Worm (Caenorhabditis elegans): ENCODE data around the gene C27F2.6.

Gene C27F2.6

DNA sequence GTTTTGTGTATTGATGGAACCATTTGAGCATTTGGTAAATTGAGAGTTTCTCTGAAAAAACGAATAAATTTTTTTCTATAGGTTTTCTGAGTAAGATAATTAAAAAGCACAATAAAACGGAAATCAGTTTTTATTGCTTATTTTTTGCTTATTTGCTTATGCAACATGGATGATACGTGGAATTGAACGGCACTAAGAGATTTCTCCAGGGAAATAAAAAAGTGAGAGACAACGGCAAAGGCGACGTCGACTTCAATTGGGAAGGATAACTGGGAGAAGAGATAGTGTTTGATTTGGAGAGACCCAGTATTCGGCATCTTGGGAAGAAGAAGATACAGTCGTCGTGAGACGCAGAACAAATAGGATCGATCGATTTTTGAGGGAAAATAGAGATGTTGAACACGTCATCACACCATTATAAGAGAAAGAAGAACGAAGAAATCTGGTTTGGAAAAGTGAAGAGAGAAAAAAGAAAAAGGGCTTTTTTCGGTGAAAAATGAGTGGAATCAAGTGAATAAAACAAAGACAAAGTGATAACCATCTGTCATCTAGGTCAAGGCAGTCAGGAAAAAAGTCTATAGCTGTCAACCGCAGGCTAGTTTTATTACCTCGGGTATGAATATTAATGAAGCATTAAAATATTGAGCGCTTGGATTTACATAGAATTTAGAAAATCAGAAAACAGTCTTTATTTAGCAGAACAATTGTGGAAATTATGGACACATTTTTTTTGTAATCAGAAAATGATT, 18.0 kb upstream of the C27F2.6 start, which contains the start of gene tmem-131:
tmem-131 (minus strand) TSS at position 51 of the 749 bp plus-strand sequence.
- no peak for TF ChIP-seq snpc-4 (GFP tag; optimal IDR thresholded peaks at IDR 0.05)
- no peak for TF ChIP-seq snpc-4 (tag; optimal IDR thresholded peaks at IDR 0.05)
- TF ChIP-seq nfya-1 (tag; optimal IDR thresholded peaks at IDR 0.05; ENCODE audit: borderline replicate concordance, insufficient read depth) = no peak
- peak in 1 of 2 experiments; percentile 43 for TF ChIP-seq let-607 (tag; optimal IDR thresholded peaks at IDR 0.05)
- no peak for TF ChIP-seq athp-1 (tag; optimal IDR thresholded peaks at IDR 0.05)
- TF ChIP-seq K11D2.4 (GFP tag; IDR thresholded peaks at IDR 0.05) = no peak
- TF ChIP-seq sea-2 (GFP tag; IDR thresholded peaks at IDR 0.05) = no peak
- TF ChIP-seq aptf-2 (GFP tag; conservative IDR thresholded peaks at IDR 0.05) = peak; percentile 82
- TF ChIP-seq xnd-1 (tag; optimal IDR thresholded peaks at IDR 0.05) = no peak
- TF ChIP-seq hmg-1.2 (GFP tag; IDR thresholded peaks at IDR 0.05) = peak; percentile 64
- no peak for TF ChIP-seq Y79H2A.3 (GFP tag; conservative IDR thresholded peaks at IDR 0.05)

DNA sequence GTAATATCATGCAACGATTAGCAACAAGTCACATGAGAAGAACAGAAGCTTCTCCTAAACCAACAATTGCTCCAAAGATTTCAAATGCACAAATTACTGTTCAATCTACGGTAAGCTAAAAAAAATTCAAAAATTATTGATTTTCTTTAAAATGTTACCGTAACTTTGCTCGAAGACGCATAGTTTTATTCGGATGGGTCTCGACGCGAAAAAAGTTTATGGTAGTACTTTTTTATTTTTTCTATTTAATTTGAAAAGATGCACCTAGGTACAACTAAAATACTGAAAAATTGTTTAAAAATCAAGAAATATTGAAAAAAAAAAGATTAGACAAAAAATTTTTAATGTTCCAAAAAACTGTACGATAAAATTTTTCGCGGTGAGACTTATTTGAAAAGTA, 7.4 kb upstream of the C27F2.6 start:
- TF ChIP-seq bed-1 (GFP tag; IDR thresholded peaks at IDR 0.05) (no peak), lsl-1 (GFP tag; optimal IDR thresholded peaks at IDR 0.05) (peak; percentile 92), madf-8 (GFP tag; conservative IDR thresholded peaks at IDR 0.05) (peak; percentile 62), lin-54 (GFP tag; optimal IDR thresholded peaks at IDR 0.05) (peak; percentile 7), F33H1.4 (GFP tag; IDR thresholded peaks at IDR 0.05) (peak; percentile 85), xnd-1 (tag; optimal IDR thresholded peaks at IDR 0.05) (peak; percentile 81), Y53G8AR.9 (GFP tag; conservative IDR thresholded peaks at IDR 0.05) (no peak), madf-6 (GFP tag; IDR thresholded peaks at IDR 0.05) (peak; percentile 84)

DNA sequence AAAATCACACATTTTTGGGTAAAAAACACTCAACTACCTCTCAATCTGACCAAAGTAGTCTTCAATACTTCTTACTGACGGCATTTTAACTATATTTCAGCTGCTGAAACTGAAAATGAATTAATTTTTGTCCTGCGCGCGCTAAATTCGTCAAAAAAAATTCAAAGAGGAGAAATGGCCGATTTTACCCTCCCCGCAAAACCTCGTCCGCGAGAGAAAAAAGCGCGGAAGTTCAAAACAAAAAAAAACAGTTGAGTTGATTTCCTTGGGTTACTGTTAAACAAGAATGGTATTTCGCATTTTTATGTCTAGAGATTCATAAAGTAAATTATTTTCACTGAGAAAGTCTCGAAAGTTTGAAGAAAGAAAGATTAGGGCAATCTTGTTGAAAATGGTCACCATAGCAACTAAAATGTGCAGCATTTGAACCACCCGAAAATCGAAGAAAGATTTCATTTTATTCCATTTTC, 6.6 kb upstream of the C27F2.6 start, which contains the start of the genes C27F2.10 and wdr-60:
C27F2.10 (minus strand) TSS at position 109 of the 470 bp plus-strand sequence.
wdr-60 (plus strand) TSS at position 420 of the 470 bp plus-strand sequence.
- TF ChIP-seq nfyb-1 (GFP tag; IDR thresholded peaks at IDR 0.05) = no peak
- TF ChIP-seq F39B2.1 (GFP tag; IDR thresholded peaks at IDR 0.05) = no peak
- no peak for TF ChIP-seq lir-1 (GFP tag; conservative IDR thresholded peaks at IDR 0.05)
- TF ChIP-seq hlh-26 (GFP tag; conservative IDR thresholded peaks at IDR 0.05) = no peak
- TF ChIP-seq zfh-2 (GFP tag; conservative IDR thresholded peaks at IDR 0.05) = no peak
- no peak for TF ChIP-seq pha-4 (tag; optimal IDR thresholded peaks at IDR 0.05)
- TF ChIP-seq ztf-18 (tag; optimal IDR thresholded peaks at IDR 0.05) = no peak
- TF ChIP-seq F33H1.4 (GFP tag; IDR thresholded peaks at IDR 0.05) = peak; percentile 37; the same call in 1 of the 2 replicates
- no peak for TF ChIP-seq hrde-1 (tag; optimal IDR thresholded peaks at IDR 0.05; ENCODE audit: borderline replicate concordance)
- no peak for TF ChIP-seq snpc-1.3 (tag; optimal IDR thresholded peaks at IDR 0.05; ENCODE audit: insufficient read depth)
- no peak for TF ChIP-seq F57A8.1 (GFP tag; optimal IDR thresholded peaks at IDR 0.05)
- TF ChIP-seq efl-1 (GFP tag; optimal IDR thresholded peaks at IDR 0.05) = peak; percentile 63
- no peak for TF ChIP-seq K12H6.12 (tag; optimal IDR thresholded peaks at IDR 0.05)
- peak; percentile 63 for TF ChIP-seq madf-6 (GFP tag; IDR thresholded peaks at IDR 0.05)
- no peak for TF ChIP-seq F55B11.4 (tag; optimal IDR thresholded peaks at IDR 0.05; ENCODE audit: borderline replicate concordance, insufficient read depth)
- no peak for TF ChIP-seq mxl-1 (tag; optimal IDR thresholded peaks at IDR 0.05)
- TF ChIP-seq dpl-1 (GFP tag; optimal IDR thresholded peaks at IDR 0.05) = peak; percentile 58
- TF ChIP-seq K11D2.4 (GFP tag; IDR thresholded peaks at IDR 0.05) = no peak
- no peak for TF ChIP-seq F57C9.4 (tag; optimal IDR thresholded peaks at IDR 0.05)
- no peak for TF ChIP-seq D2030.7 (GFP tag; IDR thresholded peaks at IDR 0.05)
- no peak for TF ChIP-seq let-526 (GFP tag; IDR thresholded peaks at IDR 0.05)
- peak; percentile 17 for TF ChIP-seq lsl-1 (GFP tag; optimal IDR thresholded peaks at IDR 0.05)
- TF ChIP-seq ztf-28 (GFP tag; IDR thresholded peaks at IDR 0.05) = no peak
- no peak for TF ChIP-seq ceh-27 (GFP tag; optimal IDR thresholded peaks at IDR 0.05)
- TF ChIP-seq dox-1 (GFP tag; IDR thresholded peaks at IDR 0.05) = 0 out of 2 replicates have a peak, but pooled peaks have one; percentile 21
- no peak for TF ChIP-seq attf-6 (GFP tag; IDR thresholded peaks at IDR 0.05)
- TF ChIP-seq madf-8 (GFP tag; conservative IDR thresholded peaks at IDR 0.05) = 0 out of 2 replicates have a peak, but pooled peaks have one; percentile 5
- peak; percentile 78 for TF ChIP-seq lin-54 (GFP tag; optimal IDR thresholded peaks at IDR 0.05)
- TF ChIP-seq F10E7.11 (tag; optimal IDR thresholded peaks at IDR 0.05) = no peak
- TF ChIP-seq ZK185.1 (tag; optimal IDR thresholded peaks at IDR 0.05; ENCODE audit: poor library complexity, severe bottlenecking) = no peak

Measured in whole organism, young adult.